Worm (Caenorhabditis elegans): Measurements from ENCODE around the gene R12H7.4.
A peak's percentile ranks its signal among the peaks of the same experiment; 100 is the strongest.

The R12H7.4 gene

DNA sequence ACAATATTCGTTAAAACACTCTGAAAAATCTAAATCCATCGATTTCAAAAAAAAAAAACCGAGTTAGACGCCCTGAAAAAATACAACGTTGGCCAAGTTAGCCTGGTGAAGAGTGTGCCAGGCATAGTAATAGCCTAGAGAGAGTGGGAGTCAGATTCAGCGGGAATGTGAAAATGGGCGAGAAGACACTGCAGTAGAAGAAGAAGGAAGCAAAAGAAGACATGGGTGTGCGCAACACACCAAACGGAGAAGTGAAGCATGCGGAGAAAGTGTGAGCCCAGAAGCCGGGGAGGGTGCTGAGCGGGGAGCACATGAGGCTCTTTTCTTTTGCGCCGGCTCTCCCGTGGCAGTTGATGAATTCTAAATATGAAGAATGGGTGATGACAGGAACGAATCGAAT, 45.7 kb upstream of the R12H7.4 start:
- TF ChIP-seq mxl-1 (tag; optimal IDR thresholded peaks at IDR 0.05) = no peak
- TF ChIP-seq ceh-27 (GFP tag; optimal IDR thresholded peaks at IDR 0.05) = peak; percentile 11
- TF ChIP-seq fkh-3 (tag; optimal IDR thresholded peaks at IDR 0.05) = no peak
- TF ChIP-seq F22D6.2 (tag; optimal IDR thresholded peaks at IDR 0.05) = no peak
- TF ChIP-seq B0019.2 (GFP tag; conservative IDR thresholded peaks at IDR 0.05) = no peak
- no peak for TF ChIP-seq akir-1 (GFP tag; optimal IDR thresholded peaks at IDR 0.05)
- TF ChIP-seq K12H6.12 (tag; optimal IDR thresholded peaks at IDR 0.05) = peak; percentile 13
- no peak for TF ChIP-seq attf-5 (GFP tag; optimal IDR thresholded peaks at IDR 0.05)
- TF ChIP-seq madf-10 (tag; optimal IDR thresholded peaks at IDR 0.05) = no peak

DNA sequence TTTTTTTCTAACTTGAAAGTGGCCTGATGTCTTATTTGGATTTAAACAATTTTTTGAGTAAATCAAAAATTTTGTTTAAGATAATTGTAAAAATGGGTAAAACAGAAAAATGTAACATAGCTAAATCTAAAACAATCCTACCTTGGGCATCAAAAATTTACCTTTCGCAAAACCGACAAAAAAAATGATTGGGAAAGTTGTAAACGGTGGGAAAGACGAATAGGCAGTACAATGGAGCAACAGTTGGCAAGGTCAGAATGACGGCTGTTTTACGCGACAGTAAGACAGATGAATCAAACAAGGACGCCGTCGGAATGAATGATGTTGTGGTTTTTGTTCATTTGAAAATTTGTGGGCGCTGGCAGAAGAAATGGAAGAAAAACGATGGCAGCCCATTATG, 42.5 kb upstream of the R12H7.4 start:
- TF ChIP-seq ccch-3 (GFP tag; optimal IDR thresholded peaks at IDR 0.05) (no peak), ceh-58 (GFP tag; IDR thresholded peaks at IDR 0.05) (no peak), dpff-1 (tag; optimal IDR thresholded peaks at IDR 0.05) (no peak), ceh-40 (GFP tag; IDR thresholded peaks at IDR 0.05) (no peak), efl-1 (GFP tag; optimal IDR thresholded peaks at IDR 0.05) (no peak), lin-26 (GFP tag; IDR thresholded peaks at IDR 0.05) (no peak), ceh-79 (tag; optimal IDR thresholded peaks at IDR 0.05) (no peak), him-1 (tag; optimal IDR thresholded peaks at IDR 0.05) (no peak), F23B12.7 (tag; optimal IDR thresholded peaks at IDR 0.05; ENCODE audit: insufficient read depth) (no peak), hsf-1 (GFP tag; IDR thresholded peaks at IDR 0.05) (no peak), C06A6.2 (GFP tag; conservative IDR thresholded peaks at IDR 0.05) (no peak), Y95B8A.8 (GFP tag; IDR thresholded peaks at IDR 0.05) (no peak), repo-1 (tag; optimal IDR thresholded peaks at IDR 0.05) (no peak), F39B2.1 (GFP tag; IDR thresholded peaks at IDR 0.05) (no peak), egrh-3 (GFP tag; IDR thresholded peaks at IDR 0.05) (no peak)

- TF ChIP-seq sptf-2 (GFP tag; optimal IDR thresholded peaks at IDR 0.05) (no peak), nhr-80 (tag; optimal IDR thresholded peaks at IDR 0.05) (no peak), pha-4 (tag; optimal IDR thresholded peaks at IDR 0.05) (no peak), lsy-27 (tag; optimal IDR thresholded peaks at IDR 0.05; ENCODE audit: borderline replicate concordance, insufficient read depth) (no peak), F10E7.11 (tag; optimal IDR thresholded peaks at IDR 0.05) (no peak), B0261.1 (tag; optimal IDR thresholded peaks at IDR 0.05) (no peak)
Measured at ce11 chrX:13178347-13178746, 38.6 kb upstream of the R12H7.4 start, which contains the start of gene nlp-3. TSS of gene nlp-3 (minus strand) at chrX:13178447.

ce11 chrX:13182012-13182411, 34.9 kb upstream of the R12H7.4 start:
- TF ChIP-seq T26A5.8 (tag; optimal IDR thresholded peaks at IDR 0.05) = no peak

DNA sequence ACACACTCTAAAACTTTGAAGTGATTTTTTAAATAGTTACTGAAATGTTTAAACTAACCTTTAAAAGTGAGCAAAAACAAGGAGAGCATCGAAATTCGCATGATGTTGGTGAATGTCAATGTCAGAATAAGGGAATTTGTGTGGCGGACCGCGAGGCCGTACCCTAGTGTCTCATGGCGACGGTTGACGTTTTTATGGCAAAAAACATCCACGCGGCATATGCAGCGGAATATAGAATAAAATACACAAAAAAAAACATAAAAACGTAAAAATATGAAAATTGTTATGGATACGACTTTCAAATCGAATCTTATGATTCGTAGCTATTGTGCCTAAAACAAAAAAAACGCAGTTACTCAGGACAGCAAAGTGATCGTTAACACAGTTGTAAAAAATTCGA, 27.0 kb upstream of the R12H7.4 start, which contains the start of gene cwp-5:
TSS of gene cwp-5 (minus strand) at position 101 of the 400 bp plus-strand sequence.
- no peak for TF ChIP-seq Y53F4B.3 (GFP tag; IDR thresholded peaks at IDR 0.05)
- no peak for TF ChIP-seq fkh-3 (tag; optimal IDR thresholded peaks at IDR 0.05)
- no peak for TF ChIP-seq C06A6.2 (GFP tag; conservative IDR thresholded peaks at IDR 0.05)
- TF ChIP-seq snpc-1.1 (tag; optimal IDR thresholded peaks at IDR 0.05; ENCODE audit: insufficient read depth) = no peak
- TF ChIP-seq die-1 (tag; optimal IDR thresholded peaks at IDR 0.05) = no peak
- no peak for TF ChIP-seq nhr-90 (tag; optimal IDR thresholded peaks at IDR 0.05)
- TF ChIP-seq lsl-1 (GFP tag; optimal IDR thresholded peaks at IDR 0.05) = no peak
- TF ChIP-seq Y56A3A.18 (GFP tag; IDR thresholded peaks at IDR 0.05) = no peak
- no peak for TF ChIP-seq let-526 (GFP tag; IDR thresholded peaks at IDR 0.05)

All from whole organism, young adult.